Fruit fly (Drosophila melanogaster): ENCODE data around the gene TP53INP.

- TF ChIP-seq psq (optimal IDR thresholded peaks at IDR 0.05) (no peak), EcR (GFP tag; optimal IDR thresholded peaks at IDR 0.05) (no peak), pan (optimal IDR thresholded peaks at IDR 0.05) (no peak)
Observed at dm6 chr3L:4405922-4406321, 821 bp upstream of the TP53INP start, which contains the start of gene CG15019.
